Worm (Caenorhabditis elegans): ENCODE measurements around the gene nspe-1.

DNA sequence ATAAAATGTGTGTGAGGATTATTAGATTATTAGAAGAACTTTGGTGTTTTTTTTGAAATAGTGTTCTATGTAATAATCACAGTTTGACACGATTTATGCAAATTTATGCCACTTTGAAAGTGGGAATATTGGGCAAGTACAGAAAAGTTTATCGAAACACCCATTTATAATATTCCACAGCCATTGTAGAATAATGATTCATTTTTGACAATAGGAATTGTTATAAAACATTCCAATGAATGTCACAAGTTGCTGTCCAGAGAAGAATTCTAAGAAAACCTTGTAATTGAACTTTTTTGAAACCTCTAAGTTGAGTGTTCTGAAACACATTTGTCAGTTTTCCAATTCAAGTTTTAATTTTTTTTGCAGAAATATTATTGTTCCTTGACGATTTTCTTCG, 8.4 kb downstream of the nspe-1 start, which contains the start of gene nspe-4:
- TF ChIP-seq R02D3.7 (tag; optimal IDR thresholded peaks at IDR 0.05): no peak
- TF ChIP-seq egl-27 (tag; optimal IDR thresholded peaks at IDR 0.05): no peak
- TF ChIP-seq nhr-6 (tag; optimal IDR thresholded peaks at IDR 0.05): no peak
- TF ChIP-seq fos-1 (tag; optimal IDR thresholded peaks at IDR 0.05): no peak
- no peak for TF ChIP-seq zag-1 (tag; optimal IDR thresholded peaks at IDR 0.05)
- TF ChIP-seq lin-11 (tag; optimal IDR thresholded peaks at IDR 0.05): no peak
- no peak for TF ChIP-seq nhr-237 (tag; optimal IDR thresholded peaks at IDR 0.05)

All from whole organism, L2 larva.